Worm (Caenorhabditis elegans) whole organism, L4 larva: ENCODE results near the gene T26A5.2.

ENCODE experiments used
- F10B5.3 ChIP-seq: sonication (generic microtip); optimal IDR thresholded peaks from 2 replicates; lab custom pipeline; 2016; ENCODE audit warnings: mild to moderate bottlenecking, missing genetic modification characterization, missing compliant biosample characterization
- F37D6.2 ChIP-seq: sonication (generic microtip); optimal IDR thresholded peaks from 2 replicates; lab custom pipeline; 2016; ENCODE audit warnings: mild to moderate bottlenecking, missing genetic modification characterization, missing compliant biosample characterization
- F44E2.7 ChIP-seq: fragments of 200-800 bp; sonication (Bioruptor generic); IDR thresholded peaks from 2 replicates; pipeline ENCODE4 v2.1.2; 2022; ENCODE audit warnings: missing genetic modification characterization, missing compliant biosample characterization
- R02D3.7 ChIP-seq: fragments of 150-350 bp; sonication (generic microtip); optimal IDR thresholded peaks from 3 replicates; lab custom pipeline; 2014; ENCODE audit warnings: missing biosample characterization, missing genetic modification characterization
- T20F7.1 ChIP-seq: fragments of 200-800 bp; sonication (Bioruptor generic); optimal IDR thresholded peaks from 2 replicates; lab custom pipeline; 2018; ENCODE audit warnings: mild to moderate bottlenecking, missing genetic modification characterization, missing compliant biosample characterization
- T26A8.4 ChIP-seq: fragments of 200-800 bp; sonication (Bioruptor generic); IDR thresholded peaks from 2 replicates; pipeline ENCODE4 v1.3.6; 2022; ENCODE audit warnings: missing genetic modification characterization, missing compliant biosample characterization
- Y105C5A.15 ChIP-seq: fragments of 200-800 bp; sonication (Bioruptor generic); IDR thresholded peaks from 2 replicates; pipeline ENCODE4 v1.3.6; 2022; ENCODE audit warnings: missing genetic modification characterization, missing compliant biosample characterization
- Y75B8A.6 ChIP-seq: fragments of 200-800 bp; sonication (Bioruptor generic); IDR thresholded peaks from 2 replicates; pipeline ENCODE4 v1.3.6; 2022; ENCODE audit warnings: missing genetic modification reagents, missing genetic modification characterization, missing compliant biosample characterization
- ZK337.2 ChIP-seq: fragments of 200-800 bp; sonication (Bioruptor generic); IDR thresholded peaks from 2 replicates; pipeline ENCODE4 v1.3.6; 2022; ENCODE audit warnings: missing genetic modification reagents, missing genetic modification characterization, missing compliant biosample characterization
- ZK546.5 ChIP-seq, 2 experiments: sonication (generic microtip); optimal IDR thresholded peaks; 2 replicates each; lab custom pipeline; 2017; ENCODE audit warnings: missing biosample characterization in 2 of 2, missing genetic modification characterization in 2 of 2
- aha-1 ChIP-seq: fragments of 150-350 bp; peaks from one replicate; lab custom pipeline; 2014; ENCODE audit warnings: missing biosample characterization, missing genetic modification characterization
- ama-1 ChIP-seq: fragments of 150-350 bp; optimal IDR thresholded peaks from 2 replicates; lab custom pipeline; 2014; ENCODE audit warnings: inconsistent platforms, mixed read lengths
- ces-1 ChIP-seq: fragments of 150-350 bp; sonication (generic microtip); optimal IDR thresholded peaks from 4 replicates; lab custom pipeline; 2014; ENCODE audit warnings: missing biosample characterization, missing genetic modification reagents, missing genetic modification characterization
- cey-2 ChIP-seq: sonication (generic microtip); optimal IDR thresholded peaks from 3 replicates; lab custom pipeline; 2017; ENCODE audit warnings: missing genetic modification characterization, mild to moderate bottlenecking, missing compliant biosample characterization, antibody characterized with exemption, borderline replicate concordance; ENCODE audit not compliant: insufficient read depth
- ctbp-1 ChIP-seq: fragments of 200-800 bp; sonication (Bioruptor generic); IDR thresholded peaks from 2 replicates; pipeline ENCODE4 v1.3.6; 2022; ENCODE audit warnings: missing genetic modification reagents, missing genetic modification characterization, missing compliant biosample characterization
- daf-8 ChIP-seq: fragments of 200-800 bp; sonication (Bioruptor generic); IDR thresholded peaks from 2 replicates; pipeline ENCODE4 v1.3.6; 2022; ENCODE audit warnings: missing genetic modification characterization, missing compliant biosample characterization
- dmd-6 ChIP-seq: fragments of 200-800 bp; sonication (Bioruptor generic); IDR thresholded peaks from 2 replicates; pipeline ENCODE4 v1.3.6; 2022; ENCODE audit warnings: missing genetic modification reagents, missing genetic modification characterization, missing compliant biosample characterization
- dmd-8 ChIP-seq: fragments of 200-800 bp; sonication (Bioruptor generic); IDR thresholded peaks from 2 replicates; pipeline ENCODE4 v1.3.6; 2022; ENCODE audit warnings: missing genetic modification characterization, missing compliant biosample characterization
- dpl-1 ChIP-seq: fragments of 150-350 bp; optimal IDR thresholded peaks from 2 replicates; lab custom pipeline; 2014; ENCODE audit warnings: missing biosample characterization, missing genetic modification reagents, missing genetic modification characterization
- dve-1 ChIP-seq: sonication (generic microtip); optimal IDR thresholded peaks from 2 replicates; lab custom pipeline; 2017; ENCODE audit warnings: antibody characterized with exemption, mild to moderate bottlenecking, missing genetic modification characterization, missing compliant biosample characterization; ENCODE audit not compliant: insufficient read depth
- fos-1 ChIP-seq: fragments of 150-350 bp; optimal IDR thresholded peaks from 2 replicates; lab custom pipeline; 2014; ENCODE audit warnings: missing biosample characterization, missing genetic modification characterization
- hif-1 ChIP-seq, 2 experiments: sonication (generic microtip); optimal IDR thresholded peaks; 2 replicates each; lab custom pipeline; 2016 to 2017; ENCODE audit warnings: missing compliant biosample characterization in 2 of 2, missing genetic modification characterization in 2 of 2, missing genetic modification reagents in 2 of 2, missing genotype in 2 of 2, mild to moderate bottlenecking in 1 of 2
- hlh-11 ChIP-seq: fragments of 200-800 bp; sonication (Bioruptor generic); optimal IDR thresholded peaks from 2 replicates; lab custom pipeline; 2018; ENCODE audit warnings: mild to moderate bottlenecking, missing genetic modification characterization, missing compliant biosample characterization
- hlh-30 ChIP-seq: sonication (generic microtip); optimal IDR thresholded peaks from 2 replicates; lab custom pipeline; 2017; ENCODE audit warnings: antibody characterized with exemption, mild to moderate bottlenecking, missing genetic modification characterization, missing compliant biosample characterization; ENCODE audit not compliant: insufficient read depth
- jun-1 ChIP-seq: fragments of 150-350 bp; optimal IDR thresholded peaks from 2 replicates; lab custom pipeline; 2014; ENCODE audit warnings: missing biosample characterization, missing genetic modification reagents, missing genetic modification characterization
- lim-7 ChIP-seq: fragments of 200-800 bp; sonication (Bioruptor generic); IDR thresholded peaks from 2 replicates; pipeline ENCODE4 v1.3.6; 2022; ENCODE audit warnings: missing genetic modification characterization, missing compliant biosample characterization
- lir-3 ChIP-seq: sonication (generic microtip); optimal IDR thresholded peaks from 2 replicates; lab custom pipeline; 2016; ENCODE audit warnings: mild to moderate bottlenecking, missing genetic modification characterization, missing compliant biosample characterization
- madf-5 ChIP-seq, 2 experiments: fragments of 200-800 bp; sonication (Bioruptor generic); IDR thresholded peaks; 2 replicates each; pipeline ENCODE4 v1.3.6; 2022; ENCODE audit warnings: missing compliant biosample characterization in 2 of 2, missing genetic modification characterization in 2 of 2
- mdl-1 ChIP-seq, 2 experiments: fragments of 150-350 bp in 1 of 2; sonication (generic microtip) in 1 of 2; optimal IDR thresholded peaks; 2 replicates each; lab custom pipeline; 2014 to 2017; ENCODE audit warnings: missing biosample characterization in 2 of 2, missing genetic modification characterization in 2 of 2
- mdt-29 ChIP-seq: fragments of 200-800 bp; sonication (Bioruptor generic); IDR thresholded peaks from 2 replicates; pipeline ENCODE4 v1.3.6; 2022; ENCODE audit warnings: missing genetic modification reagents, missing genetic modification characterization, missing compliant biosample characterization
- mep-1 ChIP-seq: fragments of 150-350 bp; sonication (generic microtip); optimal IDR thresholded peaks from 3 replicates; lab custom pipeline; 2014; ENCODE audit warnings: missing biosample characterization, missing genetic modification characterization
- mxl-2 ChIP-seq: fragments of 200-800 bp; sonication (Bioruptor generic); conservative IDR thresholded peaks from 2 replicates; pipeline ENCODE4 v1.3.6; 2022; ENCODE audit warnings: missing genetic modification reagents, missing genetic modification characterization, missing compliant biosample characterization
- nhr-102 ChIP-seq: sonication (generic microtip); optimal IDR thresholded peaks from 2 replicates; lab custom pipeline; 2016; ENCODE audit warnings: mild to moderate bottlenecking, missing genetic modification characterization, moderate library complexity, missing compliant biosample characterization
- nhr-111 ChIP-seq: fragments of 200-800 bp; sonication (Bioruptor generic); optimal IDR thresholded peaks from 2 replicates; lab custom pipeline; 2018; ENCODE audit warnings: mild to moderate bottlenecking, missing genetic modification characterization, missing compliant biosample characterization
- nhr-28 ChIP-seq: fragments of 150-350 bp; optimal IDR thresholded peaks from 2 replicates; lab custom pipeline; 2014; ENCODE audit warnings: missing biosample characterization, missing genetic modification characterization
- nhr-41 ChIP-seq: fragments of 200-800 bp; sonication (Bioruptor generic); IDR thresholded peaks from 2 replicates; pipeline ENCODE4 v1.3.6; 2022; ENCODE audit warnings: missing genetic modification reagents, missing genetic modification characterization, missing compliant biosample characterization
- nhr-48 ChIP-seq: sonication (generic microtip); optimal IDR thresholded peaks from 2 replicates; lab custom pipeline; 2016; ENCODE audit warnings: mild to moderate bottlenecking, missing genetic modification characterization, missing compliant biosample characterization
- nhr-6 ChIP-seq: fragments of 150-350 bp; optimal IDR thresholded peaks from 2 replicates; lab custom pipeline; 2014; ENCODE audit warnings: missing biosample characterization, missing genetic modification characterization
- nhr-77 ChIP-seq: fragments of 150-350 bp; optimal IDR thresholded peaks from 2 replicates; lab custom pipeline; 2014; ENCODE audit warnings: missing biosample characterization, missing genetic modification characterization
- pha-4 ChIP-seq, 2 experiments: fragments of 150-350 bp in 1 of 2; fragments of 200-800 bp in 1 of 2; sonication (Bioruptor generic) in 1 of 2; IDR thresholded peaks in 1 of 2; optimal IDR thresholded peaks in 1 of 2; 2 replicates each; pipeline versions ENCODE4 v1.3.6 to Lab custom; 2014 to 2022; ENCODE audit warnings: missing genetic modification characterization in 2 of 2, missing genetic modification reagents in 2 of 2, missing biosample characterization in 1 of 2, missing compliant biosample characterization in 1 of 2
- php-3 ChIP-seq: fragments of 200-800 bp; sonication (Bioruptor generic); IDR thresholded peaks from 2 replicates; pipeline ENCODE4 v1.3.6; 2022; ENCODE audit warnings: missing genetic modification reagents, missing genetic modification characterization, missing compliant biosample characterization
- pqm-1 ChIP-seq: sonication (generic microtip); optimal IDR thresholded peaks from 2 replicates; lab custom pipeline; 2017; ENCODE audit warnings: missing biosample characterization, missing genetic modification characterization
- saeg-2 ChIP-seq: fragments of 200-800 bp; sonication (Bioruptor generic); IDR thresholded peaks from 2 replicates; pipeline ENCODE4 v1.3.6; 2022; ENCODE audit warnings: missing genetic modification reagents, missing genetic modification characterization, missing compliant biosample characterization
- spr-3 ChIP-seq: fragments of 200-800 bp; sonication (Bioruptor generic); optimal IDR thresholded peaks from 2 replicates; lab custom pipeline; 2018; ENCODE audit warnings: mild to moderate bottlenecking, missing genetic modification characterization, missing compliant biosample characterization
- tag-97 ChIP-seq: fragments of 200-800 bp; sonication (Bioruptor generic); IDR thresholded peaks from 2 replicates; pipeline ENCODE4 v1.3.6; 2022; ENCODE audit warnings: missing genetic modification characterization, missing compliant biosample characterization
- tra-1 ChIP-seq: fragments of 200-800 bp; sonication (Bioruptor generic); IDR thresholded peaks from 2 replicates; pipeline ENCODE4 v1.3.6; 2022; ENCODE audit warnings: missing genetic modification reagents, missing genetic modification characterization, missing compliant biosample characterization
- unc-130 ChIP-seq: sonication (generic microtip); optimal IDR thresholded peaks from 2 replicates; lab custom pipeline; 2016; ENCODE audit warnings: missing genetic modification reagents, missing genetic modification characterization, missing compliant biosample characterization
- unc-62 ChIP-seq, 3 experiments: fragments of 150-350 bp in 1 of 3; sonication (generic microtip); optimal IDR thresholded peaks in 2 of 3; peaks in 1 of 3; 1 replicate in 1 of 3; 2 replicates in 2 of 3; lab custom pipeline; 2014 to 2017; ENCODE audit warnings: missing biosample characterization in 3 of 3, missing genetic modification characterization in 3 of 3, missing genetic modification reagents in 3 of 3, missing genotype in 1 of 3
- zag-1 ChIP-seq: fragments of 150-350 bp; optimal IDR thresholded peaks from 2 replicates; lab custom pipeline; 2014; ENCODE audit warnings: missing biosample characterization, missing genetic modification characterization
- zfp-3 ChIP-seq: fragments of 200-800 bp; sonication (Bioruptor generic); conservative IDR thresholded peaks from 2 replicates; pipeline ENCODE4 v1.3.6; 2022; ENCODE audit warnings: missing genetic modification reagents, missing genetic modification characterization, missing compliant biosample characterization
- zip-2 ChIP-seq: fragments of 150-350 bp; optimal IDR thresholded peaks from 2 replicates; lab custom pipeline; 2014; ENCODE audit warnings: missing biosample characterization, missing genetic modification characterization

Gene T26A5.2

ce11 chrIII:6422721-6423120 lies 44.4 kb upstream of the T26A5.2 start:
- TF ChIP-seq tag-97 (GFP tag; lab: Robert Waterston, UW) = no peak
- no peak for TF ChIP-seq R02D3.7 (tag; lab: Kevin White, UChicago)
- TF ChIP-seq ZK546.5 (tag; optimal IDR thresholded peaks at IDR 0.05; lab: Kevin White, UChicago) = no peak
- no peak for TF ChIP-seq zfp-3
- no peak for TF ChIP-seq pqm-1 (tag; lab: Kevin White, UChicago)
- TF ChIP-seq jun-1 = no peak
- no peak for TF ChIP-seq zip-2
- peak; percentile 73 for TF ChIP-seq nhr-28 (tag; lab: Kevin White, UChicago)
- no peak for TF ChIP-seq F37D6.2 (tag; lab: Kevin White, UChicago)
- TF ChIP-seq nhr-111 = no peak
- no peak for TF ChIP-seq nhr-41 (GFP tag; lab: Robert Waterston, UW)
- no peak for TF ChIP-seq fos-1 (tag; lab: Kevin White, UChicago)
- no peak for TF ChIP-seq nhr-48 (tag; lab: Kevin White, UChicago)
- TF ChIP-seq madf-5 (GFP tag; IDR thresholded peaks at IDR 0.05; lab: Robert Waterston, UW) = no peak
- no peak for TF ChIP-seq tra-1 (GFP tag; lab: Robert Waterston, UW)
- TF ChIP-seq dmd-6 (GFP tag; lab: Robert Waterston, UW) = peak; percentile 73
- peak in 1 of 2 experiments; percentile 30 for TF ChIP-seq mdl-1 (tag; optimal IDR thresholded peaks at IDR 0.05; lab: Kevin White, UChicago)
- no peak for TF ChIP-seq lim-7 (GFP tag; lab: Robert Waterston, UW)
- 0 out of 2 replicates have a peak, but pooled peaks have one; percentile 24 for TF ChIP-seq mdt-29
- TF ChIP-seq saeg-2 (GFP tag; lab: Robert Waterston, UW) = no peak
- no peak for TF ChIP-seq ZK337.2
- no peak for TF ChIP-seq F44E2.7 (GFP tag; lab: Robert Waterston, UW)
- TF ChIP-seq nhr-6 (tag; lab: Kevin White, UChicago) = no peak
- no peak for TF ChIP-seq Y105C5A.15
- no peak for TF ChIP-seq aha-1
- TF ChIP-seq cey-2 = no peak
- no peak for TF ChIP-seq nhr-102 (tag; lab: Kevin White, UChicago)
- TF ChIP-seq spr-3 (GFP tag; lab: Kevin White, UChicago) = no peak
- TF ChIP-seq hlh-11 (tag; lab: Kevin White, UChicago) = peak; percentile 40
- TF ChIP-seq nhr-77 (tag; lab: Kevin White, UChicago) = peak; percentile 4
- peak; percentile 59 for TF ChIP-seq T20F7.1 (GFP tag; lab: Kevin White, UChicago)
- no peak for TF ChIP-seq mxl-2 (GFP tag; lab: Robert Waterston, UW)
- TF ChIP-seq ama-1 (lab: Kevin White, UChicago) = no peak
- TF ChIP-seq zag-1 (tag; lab: Kevin White, UChicago) = no peak
- TF ChIP-seq F10B5.3 (tag; lab: Kevin White, UChicago) = no peak
- TF ChIP-seq unc-130 (GFP tag; lab: Kevin White, UChicago) = no peak
- no peak for TF ChIP-seq dmd-8 (GFP tag; lab: Robert Waterston, UW)
- peak; percentile 59 for TF ChIP-seq dve-1 (tag; lab: Kevin White, UChicago)
- no peak for TF ChIP-seq lir-3
- no peak for TF ChIP-seq dpl-1
- TF ChIP-seq Y75B8A.6 = no peak
- peak; percentile 19; the same call in 1 of the 2 replicates for TF ChIP-seq php-3 (GFP tag; lab: Robert Waterston, UW)
- no peak for TF ChIP-seq ces-1
- TF ChIP-seq T26A8.4 (GFP tag; lab: Robert Waterston, UW) = no peak
- peak; percentile 5 for TF ChIP-seq mep-1 (tag; lab: Kevin White, UChicago)
- TF ChIP-seq hlh-30 (tag; lab: Kevin White, UChicago) = peak; percentile 86
- TF ChIP-seq hif-1 (tag; optimal IDR thresholded peaks at IDR 0.05; lab: Kevin White, UChicago) = no peak
- TF ChIP-seq pha-4 (GFP tag; IDR thresholded peaks at IDR 0.05; lab: Robert Waterston, UW) = no peak
- TF ChIP-seq pha-4 (tag; optimal IDR thresholded peaks at IDR 0.05; lab: Kevin White, UChicago) = no peak
- no peak for TF ChIP-seq daf-8 (GFP tag; lab: Robert Waterston, UW)
- TF ChIP-seq ctbp-1 (GFP tag; lab: Robert Waterston, UW) = no peak
- peak in 1 of 2 experiments; percentile 94 for TF ChIP-seq unc-62 (GFP tag; optimal IDR thresholded peaks at IDR 0.05 in 1 of 2; lab: Kevin White, UChicago)
- no peak for TF ChIP-seq unc-62 (tag; optimal IDR thresholded peaks at IDR 0.05; lab: Kevin White, UChicago)
